Worm (Caenorhabditis elegans) whole organism, L2 larva: ENCODE data around the gene K07C5.2.
A peak's percentile ranks its signal among the peaks of the same experiment; 100 is the strongest.
"Not testable (repeated sequence)": the region's sequence is repeated elsewhere in the genome, so short reads cannot be mapped to it uniquely, and the experiment has no call there.

Experiments
- C34F6.9 ChIP-seq: fragments of 150-350 bp; optimal IDR thresholded peaks from 2 replicates; lab custom pipeline; 2014; ENCODE audit warnings: missing biosample characterization, missing genetic modification characterization
- F13H6.1 ChIP-seq: sonication (generic microtip); optimal IDR thresholded peaks from 2 replicates; lab custom pipeline; 2016; ENCODE audit warnings: missing genetic modification characterization, missing compliant biosample characterization
- R02D3.7 ChIP-seq: fragments of 150-350 bp; optimal IDR thresholded peaks from 2 replicates; lab custom pipeline; 2014; ENCODE audit warnings: missing biosample characterization, missing genetic modification characterization
- Y55F3AM.14 ChIP-seq: fragments of 200-800 bp; sonication (Bioruptor generic); optimal IDR thresholded peaks from 2 replicates; lab custom pipeline; 2018; ENCODE audit warnings: mild to moderate bottlenecking, missing genetic modification characterization, missing compliant biosample characterization
- ZK546.5 ChIP-seq: sonication (generic microtip); optimal IDR thresholded peaks from 2 replicates; lab custom pipeline; 2017; ENCODE audit warnings: missing biosample characterization, missing genetic modification characterization
- aly-2 ChIP-seq: fragments of 150-350 bp; optimal IDR thresholded peaks from 2 replicates; lab custom pipeline; 2014; ENCODE audit warnings: missing biosample characterization, missing genetic modification characterization
- ama-1 ChIP-seq: fragments of 150-350 bp; optimal IDR thresholded peaks from 2 replicates; lab custom pipeline; 2018; ENCODE audit warnings: inconsistent platforms
- blmp-1 ChIP-seq: sonication (generic microtip); optimal IDR thresholded peaks from 2 replicates; lab custom pipeline; 2017; ENCODE audit warnings: missing genetic modification characterization, mild to moderate bottlenecking, missing compliant biosample characterization, antibody characterized with exemption, moderate library complexity; ENCODE audit not compliant: insufficient read depth
- ceh-16 ChIP-seq: fragments of 150-350 bp; optimal IDR thresholded peaks from 2 replicates; lab custom pipeline; 2014; ENCODE audit warnings: missing biosample characterization, missing genetic modification characterization
- ceh-82 ChIP-seq: fragments of 150-350 bp; optimal IDR thresholded peaks from 2 replicates; lab custom pipeline; 2014; ENCODE audit warnings: missing biosample characterization, missing genetic modification characterization
- crh-2 ChIP-seq: sonication (generic microtip); optimal IDR thresholded peaks from 2 replicates; lab custom pipeline; 2017; ENCODE audit warnings: missing biosample characterization, missing genetic modification characterization
- dmd-4 ChIP-seq: sonication (generic microtip); optimal IDR thresholded peaks from 2 replicates; lab custom pipeline; 2017; ENCODE audit warnings: missing biosample characterization, missing genetic modification characterization
- egl-27 ChIP-seq: sonication (generic microtip); optimal IDR thresholded peaks from 3 replicates; lab custom pipeline; 2017; ENCODE audit warnings: missing biosample characterization, missing genetic modification reagents, missing genetic modification characterization
- elt-3 ChIP-seq: sonication (generic microtip); optimal IDR thresholded peaks from 2 replicates; lab custom pipeline; 2017; ENCODE audit warnings: missing biosample characterization, missing genetic modification characterization
- fos-1 ChIP-seq: fragments of 150-350 bp; optimal IDR thresholded peaks from 2 replicates; lab custom pipeline; 2014; ENCODE audit warnings: missing biosample characterization, missing genetic modification characterization
- gmeb-1 ChIP-seq: fragments of 150-350 bp; optimal IDR thresholded peaks from 2 replicates; lab custom pipeline; 2014; ENCODE audit warnings: missing biosample characterization, missing genetic modification characterization
- lin-11 ChIP-seq: fragments of 150-350 bp; sonication (generic microtip); optimal IDR thresholded peaks from 2 replicates; lab custom pipeline; 2014; ENCODE audit warnings: missing biosample characterization, missing genetic modification characterization, inconsistent platforms, mixed read lengths
- lin-13 ChIP-seq: fragments of 150-350 bp; optimal IDR thresholded peaks from 2 replicates; lab custom pipeline; 2014; ENCODE audit warnings: missing biosample characterization, missing genetic modification reagents, missing genetic modification characterization
- lin-39 ChIP-seq: fragments of 150-350 bp; optimal IDR thresholded peaks from 2 replicates; lab custom pipeline; 2014; ENCODE audit warnings: missing biosample characterization, missing genetic modification reagents, missing genetic modification characterization
- lsy-2 ChIP-seq, 2 experiments: fragments of 150-350 bp in 1 of 2; sonication (generic microtip) in 1 of 2; optimal IDR thresholded peaks; 2 replicates each; lab custom pipeline; 2014 to 2017; ENCODE audit warnings: missing biosample characterization in 2 of 2, missing genetic modification characterization in 2 of 2
- mab-5 ChIP-seq: fragments of 150-350 bp; optimal IDR thresholded peaks from 2 replicates; lab custom pipeline; 2014; ENCODE audit warnings: missing biosample characterization, missing genetic modification characterization
- mbf-1 ChIP-seq: sonication (generic microtip); optimal IDR thresholded peaks from 2 replicates; lab custom pipeline; 2017; ENCODE audit warnings: missing biosample characterization, missing genetic modification characterization
- nhr-10 ChIP-seq: sonication (generic microtip); optimal IDR thresholded peaks from 2 replicates; lab custom pipeline; 2017; ENCODE audit warnings: missing biosample characterization, missing genetic modification characterization
- nhr-11 ChIP-seq: fragments of 150-350 bp; optimal IDR thresholded peaks from 2 replicates; lab custom pipeline; 2014; ENCODE audit warnings: missing biosample characterization, missing genetic modification characterization
- nhr-129 ChIP-seq: fragments of 150-350 bp; optimal IDR thresholded peaks from 2 replicates; lab custom pipeline; 2014; ENCODE audit warnings: missing biosample characterization, missing genetic modification characterization
- nhr-21 ChIP-seq: fragments of 150-350 bp; optimal IDR thresholded peaks from 2 replicates; lab custom pipeline; 2014; ENCODE audit warnings: missing biosample characterization, missing genetic modification characterization
- nhr-237 ChIP-seq: fragments of 150-350 bp; optimal IDR thresholded peaks from 2 replicates; lab custom pipeline; 2014; ENCODE audit warnings: missing biosample characterization, missing genetic modification characterization
- nhr-25 ChIP-seq: fragments of 150-350 bp; sonication (generic microtip); optimal IDR thresholded peaks from 3 replicates; lab custom pipeline; 2014; ENCODE audit warnings: missing biosample characterization, missing genetic modification characterization
- nhr-6 ChIP-seq: fragments of 150-350 bp; optimal IDR thresholded peaks from 2 replicates; lab custom pipeline; 2014; ENCODE audit warnings: missing biosample characterization, missing genetic modification characterization
- nhr-77 ChIP-seq: fragments of 150-350 bp; optimal IDR thresholded peaks from 2 replicates; lab custom pipeline; 2014; ENCODE audit warnings: missing biosample characterization, missing genetic modification characterization
- sem-4 ChIP-seq: fragments of 150-350 bp; optimal IDR thresholded peaks from 2 replicates; lab custom pipeline; 2014; ENCODE audit warnings: missing biosample characterization, missing genetic modification reagents, missing genetic modification characterization
- sma-3 ChIP-seq: sonication (generic microtip); optimal IDR thresholded peaks from 2 replicates; lab custom pipeline; 2016; ENCODE audit warnings: missing genetic modification reagents, missing genetic modification characterization, missing compliant biosample characterization
- sma-9 ChIP-seq, 2 experiments: fragments of 150-350 bp in 1 of 2; sonication (generic microtip) in 1 of 2; optimal IDR thresholded peaks; 2 replicates each; lab custom pipeline; 2014 to 2016; ENCODE audit warnings: missing genetic modification characterization in 2 of 2, mild to moderate bottlenecking in 1 of 2, missing biosample characterization in 1 of 2, missing compliant biosample characterization in 1 of 2, missing genetic modification reagents in 1 of 2, moderate library complexity in 1 of 2
- snpc-4 ChIP-seq: fragments of 150-350 bp; optimal IDR thresholded peaks from 2 replicates; lab custom pipeline; 2014; ENCODE audit warnings: missing biosample characterization, missing genetic modification characterization
- unc-55 ChIP-seq: fragments of 150-350 bp; sonication (generic microtip); optimal IDR thresholded peaks from 3 replicates; lab custom pipeline; 2014; ENCODE audit warnings: missing biosample characterization, missing genetic modification reagents, missing genetic modification characterization
- unc-62 ChIP-seq: fragments of 150-350 bp; optimal IDR thresholded peaks from 2 replicates; lab custom pipeline; 2014; ENCODE audit warnings: missing biosample characterization, missing genetic modification reagents, missing genetic modification characterization
- zag-1 ChIP-seq: fragments of 150-350 bp; optimal IDR thresholded peaks from 2 replicates; lab custom pipeline; 2014; ENCODE audit warnings: missing biosample characterization, missing genetic modification characterization
- ztf-4 ChIP-seq: fragments of 150-350 bp; optimal IDR thresholded peaks from 2 replicates; lab custom pipeline; 2014; ENCODE audit warnings: missing biosample characterization, missing genetic modification characterization

The K07C5.2 gene

DNA sequence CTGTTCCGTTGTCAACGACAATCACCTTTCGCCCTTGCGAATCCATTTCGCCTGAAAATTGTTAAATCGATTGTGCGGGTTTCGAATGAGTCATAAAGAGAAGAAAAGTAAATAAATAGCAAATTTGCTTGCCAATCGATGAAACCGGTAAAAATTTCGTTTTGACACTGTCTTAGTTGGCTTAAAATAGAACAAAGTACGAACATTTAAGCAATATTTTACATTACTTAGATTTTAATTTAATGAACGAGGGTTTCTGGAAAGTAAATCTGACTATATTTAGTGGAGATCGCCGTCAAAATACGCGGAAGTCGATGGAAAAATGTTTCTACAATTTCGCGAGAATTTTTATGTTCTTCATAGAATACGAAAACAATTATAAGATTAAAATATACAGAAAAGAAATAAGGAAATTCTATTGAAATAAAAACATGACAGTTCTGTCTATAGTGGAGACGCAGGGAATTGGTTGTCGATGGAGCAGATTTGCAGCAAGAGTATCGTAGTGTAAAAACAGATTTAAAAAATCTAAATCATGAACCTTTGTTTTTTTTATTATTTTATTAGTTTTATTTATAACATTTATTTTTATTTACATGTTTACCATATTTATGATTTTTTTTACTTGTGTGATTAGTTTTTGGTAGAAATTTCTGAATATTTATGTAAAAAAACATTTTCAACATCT, 851 bp upstream of the K07C5.2 start, which contains the start of gene arx-2:
Gene arx-2, minus strand, starts transcription at position 51 of the 688 bp plus-strand sequence.
- TF ChIP-seq zag-1 (tag; lab: Kevin White, UChicago): no peak
- peak in 1 of 2 experiments; percentile 66 for TF ChIP-seq lsy-2 (tag; optimal IDR thresholded peaks at IDR 0.05; lab: Kevin White, UChicago)
- TF ChIP-seq fos-1 (tag; lab: Kevin White, UChicago): peak; percentile 32
- no peak for TF ChIP-seq lin-39 (tag; lab: Kevin White, UChicago)
- TF ChIP-seq sma-9 (GFP tag; optimal IDR thresholded peaks at IDR 0.05; lab: Kevin White, UChicago): no peak
- TF ChIP-seq sma-9 (tag; optimal IDR thresholded peaks at IDR 0.05; lab: Kevin White, UChicago): no peak
- no peak for TF ChIP-seq egl-27 (tag; lab: Kevin White, UChicago)
- peak; percentile 30 for TF ChIP-seq lin-13 (GFP tag; lab: Kevin White, UChicago)
- TF ChIP-seq dmd-4 (tag; lab: Kevin White, UChicago): no peak
- peak; percentile 65 for TF ChIP-seq C34F6.9 (tag; lab: Kevin White, UChicago)
- no peak for TF ChIP-seq ceh-82 (tag; lab: Kevin White, UChicago)
- no peak for TF ChIP-seq sem-4 (tag; lab: Kevin White, UChicago)
- TF ChIP-seq nhr-21: no peak
- no peak for TF ChIP-seq mbf-1

DNA sequence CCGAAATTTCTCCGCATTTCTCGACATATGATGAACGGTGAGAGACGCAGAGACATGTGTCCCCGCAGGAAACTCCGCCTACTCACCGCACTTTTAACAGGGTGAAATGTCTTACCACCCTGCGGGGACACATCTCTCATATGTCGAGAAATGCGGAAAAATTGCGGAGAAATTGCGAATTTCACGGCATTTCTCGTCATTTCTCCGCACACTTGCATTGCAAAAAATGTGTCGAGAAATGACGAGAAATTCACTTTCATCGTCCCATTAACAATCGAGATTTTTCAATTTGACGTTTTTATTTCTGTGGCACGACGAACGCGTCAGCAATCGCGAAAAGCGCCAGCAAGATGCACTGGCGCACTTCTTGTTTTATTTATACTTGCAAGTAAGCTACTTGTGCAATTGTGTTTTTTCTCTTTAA, 2.6 kb downstream of the K07C5.2 start, which contains the start of gene K07C5.13:
Gene K07C5.13, plus strand, starts transcription at position 151 of the 424 bp plus-strand sequence.
- TF ChIP-seq F13H6.1 (tag; lab: Kevin White, UChicago): peak; percentile 77
- TF ChIP-seq lin-13 (GFP tag; lab: Kevin White, UChicago): peak; percentile 62
- peak; percentile 33 for TF ChIP-seq Y55F3AM.14
- peak; percentile 4 for TF ChIP-seq blmp-1
- TF ChIP-seq crh-2: peak; percentile 31
- TF ChIP-seq C34F6.9 (tag; lab: Kevin White, UChicago): peak; percentile 36
- peak; percentile 55 for TF ChIP-seq sem-4 (tag; lab: Kevin White, UChicago)
- peak; percentile 66 for TF ChIP-seq sma-3
- peak; percentile 30 for TF ChIP-seq mab-5 (tag; lab: Kevin White, UChicago)
- peak; percentile 45 for TF ChIP-seq nhr-129 (tag; lab: Kevin White, UChicago)
- peak; percentile 74 for TF ChIP-seq sma-9 (GFP tag; optimal IDR thresholded peaks at IDR 0.05; lab: Kevin White, UChicago)
- TF ChIP-seq sma-9 (tag; optimal IDR thresholded peaks at IDR 0.05; lab: Kevin White, UChicago): not testable (repeated sequence)
- peak; percentile 42 to 61 for TF ChIP-seq lsy-2 (tag; optimal IDR thresholded peaks at IDR 0.05; lab: Kevin White, UChicago)
- TF ChIP-seq gmeb-1 (tag; lab: Kevin White, UChicago): peak; percentile 69
- peak; percentile 42 for TF ChIP-seq unc-55 (GFP tag; lab: Kevin White, UChicago)
- peak; percentile 27 for TF ChIP-seq nhr-25 (tag; lab: Kevin White, UChicago)
- TF ChIP-seq, all 48 proteins: peak for 15; not testable (repeated sequence) for 33

DNA sequence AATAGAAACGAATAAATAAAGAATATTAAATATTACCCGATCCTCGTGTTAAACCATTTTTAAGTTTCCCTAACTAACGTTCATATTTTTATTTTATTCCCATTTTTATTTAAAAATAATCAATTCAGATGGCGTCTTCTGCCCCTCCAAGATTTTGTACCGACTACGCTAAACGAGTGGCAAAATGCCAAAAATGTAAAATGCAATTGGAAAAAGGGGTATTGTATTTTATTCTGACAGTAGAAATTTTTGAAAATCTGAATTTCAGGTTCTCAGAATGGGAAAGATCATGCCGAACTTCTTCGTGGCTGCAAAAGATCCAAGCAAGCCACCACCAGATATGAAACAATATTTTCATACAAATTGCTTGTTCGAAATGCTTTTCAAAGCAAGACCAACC, 3.6 kb downstream of the K07C5.2 start, which contains the start of gene K07C5.3:
Gene K07C5.3, plus strand, starts transcription at position 129 of the 400 bp plus-strand sequence.
- TF ChIP-seq nhr-6 (no peak), nhr-237 (tag; lab: Kevin White, UChicago) (no peak), aly-2 (tag; lab: Kevin White, UChicago) (no peak), Y55F3AM.14 (no peak), nhr-25 (tag; lab: Kevin White, UChicago) (no peak)

DNA sequence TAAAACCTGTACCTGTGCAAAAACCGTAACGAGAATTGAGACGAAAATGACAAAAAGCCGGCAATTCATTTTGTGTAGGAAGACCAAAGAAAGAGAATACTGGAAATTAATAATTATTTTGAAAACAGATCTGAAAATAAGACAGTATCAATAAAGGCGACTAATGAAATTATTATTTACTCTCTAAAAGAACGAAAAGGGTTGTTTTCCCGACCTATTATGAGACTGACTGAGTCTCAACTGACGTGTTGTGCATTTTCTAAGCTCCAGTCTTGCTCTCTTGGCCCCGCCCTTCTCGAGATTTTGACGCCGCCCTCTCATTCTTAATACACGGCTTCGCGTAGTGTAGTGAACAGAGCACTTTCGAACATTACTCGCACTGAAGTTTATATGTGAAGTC, 10.8 kb downstream of the K07C5.2 start, which contains the start of gene K07C5.9:
Gene K07C5.9, minus strand, starts transcription at position 101 of the 400 bp plus-strand sequence.
- TF ChIP-seq nhr-10 (no peak), lsy-2 (tag; optimal IDR thresholded peaks at IDR 0.05; lab: Kevin White, UChicago) (no peak), nhr-129 (tag; lab: Kevin White, UChicago) (no peak), mab-5 (tag; lab: Kevin White, UChicago) (no peak)

DNA sequence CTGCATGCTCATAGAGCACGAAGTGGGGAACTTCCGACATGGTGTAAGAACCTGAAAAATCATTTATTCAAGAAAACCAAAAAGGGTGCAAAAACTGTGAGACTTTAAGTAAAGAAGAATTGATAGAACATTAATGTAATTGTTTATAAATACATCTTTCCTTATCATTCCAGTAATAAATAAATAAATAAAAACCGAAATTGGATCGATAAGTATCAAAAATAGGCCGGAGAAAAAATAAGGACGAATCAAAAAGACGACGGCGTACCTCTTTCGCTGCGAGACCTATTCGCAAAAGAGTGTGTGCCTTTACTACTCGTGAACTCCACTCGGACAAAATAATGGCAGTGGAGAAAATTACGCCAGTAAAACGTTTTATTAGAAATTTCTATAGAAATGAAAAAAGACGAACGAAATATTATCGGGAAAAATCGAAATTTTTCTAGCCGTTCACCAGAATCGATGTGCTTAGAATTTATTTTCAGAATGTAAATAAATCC, 13.7 kb downstream of the K07C5.2 start, which contains the start of gene nol-56:
Gene nol-56, minus strand, starts transcription at position 51 of the 500 bp plus-strand sequence.
- peak; percentile 41 for TF ChIP-seq ZK546.5 (tag; lab: Kevin White, UChicago)
- TF ChIP-seq egl-27 (tag; lab: Kevin White, UChicago): no peak
- peak; percentile 83 for TF ChIP-seq mab-5 (tag; lab: Kevin White, UChicago)
- TF ChIP-seq nhr-11 (tag; lab: Kevin White, UChicago): no peak
- peak; percentile 72 for TF ChIP-seq F13H6.1 (tag; lab: Kevin White, UChicago)
- peak; percentile 10 for TF ChIP-seq nhr-77 (tag; lab: Kevin White, UChicago)
- TF ChIP-seq crh-2: peak; percentile 90
- TF ChIP-seq lsy-2 (tag; optimal IDR thresholded peaks at IDR 0.05; lab: Kevin White, UChicago): peak; percentile 66 to 93
- peak; percentile 27 for TF ChIP-seq ama-1 (lab: Kevin White, UChicago)
- no peak for TF ChIP-seq lin-39 (tag; lab: Kevin White, UChicago)
- TF ChIP-seq ztf-4 (tag; lab: Kevin White, UChicago): peak; percentile 51
- peak; percentile 26 for TF ChIP-seq blmp-1
- TF ChIP-seq nhr-129 (tag; lab: Kevin White, UChicago): peak; percentile 77
- TF ChIP-seq unc-55 (GFP tag; lab: Kevin White, UChicago): peak; percentile 91
- peak; percentile 69 for TF ChIP-seq lin-11 (tag; lab: Kevin White, UChicago)
- no peak for TF ChIP-seq unc-62 (GFP tag; lab: Kevin White, UChicago)
- no peak for TF ChIP-seq R02D3.7 (tag; lab: Kevin White, UChicago)
- no peak for TF ChIP-seq aly-2 (tag; lab: Kevin White, UChicago)
- peak; percentile 85 for TF ChIP-seq gmeb-1 (tag; lab: Kevin White, UChicago)
- TF ChIP-seq nhr-6: peak; percentile 59
- TF ChIP-seq nhr-21: peak; percentile 67
- TF ChIP-seq zag-1 (tag; lab: Kevin White, UChicago): peak; percentile 6
- TF ChIP-seq sma-9 (GFP tag; optimal IDR thresholded peaks at IDR 0.05; lab: Kevin White, UChicago): peak; percentile 79
- TF ChIP-seq sma-9 (tag; optimal IDR thresholded peaks at IDR 0.05; lab: Kevin White, UChicago): no peak
- no peak for TF ChIP-seq ceh-16 (tag; lab: Kevin White, UChicago)
- TF ChIP-seq elt-3 (tag; lab: Kevin White, UChicago): no peak
- TF ChIP-seq snpc-4 (tag; lab: Kevin White, UChicago): peak; percentile 70
- TF ChIP-seq lin-13 (GFP tag; lab: Kevin White, UChicago): peak; percentile 76
